Fruit fly (Drosophila melanogaster) S2 (cell line): ENCODE results near the gene ATbp.

ENCODE experiments used
- CG8478 ChIP-seq: fragments of >200 bp; optimal IDR thresholded peaks from 2 replicates; lab custom pipeline; 2018
- CTCF ChIP-seq, 2 experiments: fragments of >200 bp; optimal IDR thresholded peaks; 2 replicates each; lab custom pipeline; 2018

dm6 chrX:23084372-23084771, 21.4 kb upstream of the ATbp start, which contains the start of gene CG17169:
- TF ChIP-seq CG8478 (lab: Kevin White, UChicago): no peak
- no peak for TF ChIP-seq CTCF (optimal IDR thresholded peaks at IDR 0.05; lab: Kevin White, UChicago)
